Worm (Caenorhabditis elegans) whole organism, early embryonic: ENCODE results near the gene C10A4.13.

ENCODE experiments used
- B0310.2 ChIP-seq: sonication (generic microtip); optimal IDR thresholded peaks from 2 replicates; lab custom pipeline; 2016; ENCODE audit warnings: mild to moderate bottlenecking, missing genetic modification characterization, missing compliant biosample characterization
- F13C5.2 ChIP-seq: sonication (generic microtip); optimal IDR thresholded peaks from 2 replicates; lab custom pipeline; 2017; ENCODE audit warnings: mild to moderate bottlenecking, missing genetic modification characterization, inconsistent platforms, missing compliant biosample characterization
- aly-1 ChIP-seq: sonication (generic microtip); optimal IDR thresholded peaks from 2 replicates; lab custom pipeline; 2016; ENCODE audit warnings: missing genetic modification characterization, missing compliant biosample characterization
- ama-1 ChIP-seq: fragments of 150-350 bp; optimal IDR thresholded peaks from 2 replicates; lab custom pipeline; 2014
- ceh-13 ChIP-seq: fragments of 200-800 bp; sonication (Bioruptor generic); optimal IDR thresholded peaks from 2 replicates; lab custom pipeline; 2018; ENCODE audit warnings: mild to moderate bottlenecking, missing genetic modification characterization, missing compliant biosample characterization
- ceh-36 ChIP-seq: sonication (generic microtip); optimal IDR thresholded peaks from 2 replicates; lab custom pipeline; 2016; ENCODE audit warnings: missing genetic modification characterization, inconsistent platforms, missing compliant biosample characterization
- ets-7 ChIP-seq: sonication (generic microtip); optimal IDR thresholded peaks from 2 replicates; lab custom pipeline; 2016; ENCODE audit warnings: missing genotype, missing genetic modification characterization, missing compliant biosample characterization
- flt-1 ChIP-seq: fragments of 200-800 bp; sonication (Bioruptor generic); IDR thresholded peaks from 2 replicates; pipeline ENCODE4 v1.3.6; 2022; ENCODE audit warnings: missing genetic modification characterization, missing compliant biosample characterization
- hmbx-1 ChIP-seq: sonication (generic microtip); optimal IDR thresholded peaks from 2 replicates; lab custom pipeline; 2016; ENCODE audit warnings: mild to moderate bottlenecking, missing genetic modification characterization, missing compliant biosample characterization
- hmg-4 ChIP-seq: fragments of 200-800 bp; sonication (Bioruptor generic); optimal IDR thresholded peaks from 2 replicates; lab custom pipeline; 2018; ENCODE audit warnings: mild to moderate bottlenecking, missing genetic modification characterization, missing compliant biosample characterization
- hnd-1 ChIP-seq: sonication (generic microtip); optimal IDR thresholded peaks from 2 replicates; lab custom pipeline; 2016; ENCODE audit warnings: missing genetic modification characterization, missing compliant biosample characterization
- pes-1 ChIP-seq: fragments of 200-800 bp; sonication (Bioruptor generic); IDR thresholded peaks from 2 replicates; pipeline ENCODE4 v1.3.6; 2022; ENCODE audit warnings: missing genetic modification reagents, missing genetic modification characterization, missing compliant biosample characterization
- scrt-1 ChIP-seq: fragments of 200-800 bp; sonication (Bioruptor generic); IDR thresholded peaks from 2 replicates; pipeline ENCODE4 v1.3.6; 2022; ENCODE audit warnings: missing genetic modification characterization, missing compliant biosample characterization
- sea-1 ChIP-seq: fragments of 200-800 bp; sonication (Bioruptor generic); conservative IDR thresholded peaks from 2 replicates; pipeline ENCODE4 v1.3.6; 2022; ENCODE audit warnings: missing genetic modification characterization, missing compliant biosample characterization
- tbx-11 ChIP-seq: fragments of 200-800 bp; sonication (Bioruptor generic); IDR thresholded peaks from 2 replicates; pipeline ENCODE4 v1.3.6; 2022; ENCODE audit warnings: missing genetic modification characterization, missing compliant biosample characterization
- tbx-37 ChIP-seq: fragments of 200-800 bp; sonication (Bioruptor generic); conservative IDR thresholded peaks from 2 replicates; pipeline ENCODE4 v1.3.6; 2022; ENCODE audit warnings: missing genetic modification reagents, missing genetic modification characterization, missing compliant biosample characterization
- tra-4 ChIP-seq: sonication (generic microtip); optimal IDR thresholded peaks from 2 replicates; lab custom pipeline; 2017; ENCODE audit warnings: missing genetic modification characterization, missing compliant biosample characterization

C10A4.13 gene

DNA sequence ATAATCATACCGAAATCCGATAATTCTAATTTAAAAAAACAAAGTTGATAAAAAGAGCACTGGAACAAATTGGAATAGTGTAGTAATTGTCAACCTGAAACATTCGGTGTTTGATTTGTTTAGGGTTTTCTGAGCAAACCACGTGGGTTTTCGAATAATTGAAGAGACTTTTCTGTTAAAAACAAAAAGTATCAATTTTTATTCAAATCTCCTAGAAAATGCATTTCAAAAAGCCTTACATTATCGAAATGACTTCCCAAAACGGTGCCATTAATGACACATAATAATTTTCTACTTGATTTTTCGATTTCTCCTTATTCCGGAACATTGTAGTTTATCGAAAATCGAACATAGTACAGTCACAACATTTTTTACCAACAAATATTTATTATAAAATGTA is at the start of gene C10A4.13:
Gene C10A4.13 (minus strand): TSS at position 101 of the 400 bp plus-strand sequence.
- TF ChIP-seq scrt-1 (no peak), sea-1 (GFP tag; lab: Robert Waterston, UW) (no peak), hmbx-1 (tag; lab: Kevin White, UChicago) (no peak), ama-1 (lab: Kevin White, UChicago) (no peak), B0310.2 (tag; lab: Kevin White, UChicago) (no peak)

DNA sequence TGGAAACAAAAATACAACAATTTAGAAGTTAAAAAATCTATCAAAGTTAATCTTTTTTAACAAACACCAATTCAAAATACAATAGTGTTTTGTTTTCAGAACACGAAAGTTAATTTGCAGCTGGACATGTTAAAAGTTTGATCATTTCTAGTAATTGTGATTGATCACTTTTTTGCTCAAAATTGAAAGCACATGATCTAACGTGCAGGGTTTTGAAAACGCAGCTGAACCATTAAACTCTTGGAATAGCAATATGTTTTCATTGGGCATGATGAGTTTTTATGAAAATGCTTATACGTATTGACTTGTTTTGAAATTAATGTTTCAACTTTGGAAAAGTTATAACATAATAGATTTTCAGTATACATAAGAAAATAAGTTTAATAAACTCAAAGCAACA is 49.5 kb upstream of the C10A4.13 start:
- TF ChIP-seq tbx-11 (GFP tag; lab: Robert Waterston, UW) = no peak
- TF ChIP-seq pes-1 = no peak
- no peak for TF ChIP-seq hmg-4 (GFP tag; lab: Kevin White, UChicago)
- TF ChIP-seq tra-4 (tag; lab: Kevin White, UChicago) = no peak
- TF ChIP-seq ceh-36 (tag; lab: Kevin White, UChicago) = no peak
- TF ChIP-seq flt-1 = no peak
- no peak for TF ChIP-seq hmbx-1 (tag; lab: Kevin White, UChicago)
- TF ChIP-seq B0310.2 (tag; lab: Kevin White, UChicago) = no peak
- no peak for TF ChIP-seq ceh-13 (GFP tag; lab: Kevin White, UChicago)
- no peak for TF ChIP-seq aly-1 (tag; lab: Kevin White, UChicago)
- no peak for TF ChIP-seq sea-1 (GFP tag; lab: Robert Waterston, UW)
- no peak for TF ChIP-seq ama-1 (lab: Kevin White, UChicago)
- no peak for TF ChIP-seq scrt-1
- no peak for TF ChIP-seq tbx-37
- TF ChIP-seq hnd-1 (tag; lab: Kevin White, UChicago) = no peak
- TF ChIP-seq ets-7 (tag; lab: Kevin White, UChicago) = no peak
- TF ChIP-seq F13C5.2 (tag; lab: Kevin White, UChicago) = no peak

DNA sequence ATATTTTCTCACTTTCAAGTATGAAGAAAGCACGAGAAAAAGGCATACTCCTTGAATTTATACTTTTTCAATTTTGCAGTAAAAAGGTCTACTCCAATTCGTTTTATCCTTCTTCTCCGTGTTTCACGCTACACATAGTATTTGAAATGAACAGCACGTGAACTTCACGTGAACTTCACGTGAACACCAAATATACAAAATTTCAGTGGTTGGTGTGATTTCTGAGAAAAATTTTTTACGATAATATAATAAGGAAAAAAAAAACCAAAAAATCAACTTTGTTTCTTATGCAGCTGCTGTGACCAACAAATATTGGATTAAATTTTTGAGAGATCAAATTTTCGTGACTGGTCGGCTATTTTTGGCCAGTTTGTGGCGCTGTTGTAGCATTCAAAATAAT is 48.6 kb upstream of the C10A4.13 start:
- no peak for TF ChIP-seq tra-4 (tag; lab: Kevin White, UChicago)
- no peak for TF ChIP-seq scrt-1
- no peak for TF ChIP-seq hmbx-1 (tag; lab: Kevin White, UChicago)
- no peak for TF ChIP-seq ceh-13 (GFP tag; lab: Kevin White, UChicago)
- no peak for TF ChIP-seq sea-1 (GFP tag; lab: Robert Waterston, UW)
- TF ChIP-seq flt-1 = no peak

DNA sequence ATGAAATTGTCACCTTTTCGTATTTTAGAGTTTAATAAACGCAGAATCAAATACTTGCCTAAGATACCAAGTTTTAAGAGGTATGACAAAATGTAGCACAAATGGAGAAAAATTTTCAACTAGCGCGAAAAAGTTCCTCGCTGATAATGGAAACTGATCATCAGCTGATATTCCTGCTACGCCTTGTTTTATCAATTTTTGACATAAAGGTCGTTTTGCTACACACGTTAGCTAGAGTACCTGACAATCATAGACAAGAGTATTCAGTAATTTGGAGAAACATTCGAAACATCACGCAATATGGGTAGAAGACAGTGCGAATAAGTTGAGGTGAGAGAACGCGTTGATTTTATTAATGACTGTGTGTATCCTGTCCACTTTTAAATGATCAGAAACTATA is 47.9 kb upstream of the C10A4.13 start:
- no peak for TF ChIP-seq flt-1
- TF ChIP-seq pes-1 = no peak
- TF ChIP-seq aly-1 (tag; lab: Kevin White, UChicago) = no peak
- no peak for TF ChIP-seq F13C5.2 (tag; lab: Kevin White, UChicago)

DNA sequence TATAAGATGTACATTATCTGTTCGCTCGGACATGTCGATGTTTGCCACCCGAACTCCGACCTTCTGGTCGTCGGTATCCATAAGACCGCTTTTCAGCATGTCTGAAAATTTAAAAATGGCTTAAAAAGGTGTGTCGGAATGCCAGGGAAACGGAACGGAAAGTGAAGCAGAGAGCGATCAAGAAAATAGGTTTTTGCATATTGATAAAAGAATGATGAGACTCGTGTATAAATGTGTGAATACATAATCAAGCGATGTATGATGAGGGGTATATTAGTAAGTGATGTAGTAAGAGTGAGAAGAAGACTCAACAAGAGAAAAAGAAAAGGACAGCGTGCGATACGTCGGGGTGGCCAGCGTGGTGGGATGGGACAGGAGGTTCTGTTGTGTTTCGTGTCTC is 44.6 kb upstream of the C10A4.13 start, which contains the start of gene acl-12:
Gene acl-12 (minus strand): TSS at position 101 of the 400 bp plus-strand sequence.
- TF ChIP-seq sea-1 (GFP tag; lab: Robert Waterston, UW) = no peak

DNA sequence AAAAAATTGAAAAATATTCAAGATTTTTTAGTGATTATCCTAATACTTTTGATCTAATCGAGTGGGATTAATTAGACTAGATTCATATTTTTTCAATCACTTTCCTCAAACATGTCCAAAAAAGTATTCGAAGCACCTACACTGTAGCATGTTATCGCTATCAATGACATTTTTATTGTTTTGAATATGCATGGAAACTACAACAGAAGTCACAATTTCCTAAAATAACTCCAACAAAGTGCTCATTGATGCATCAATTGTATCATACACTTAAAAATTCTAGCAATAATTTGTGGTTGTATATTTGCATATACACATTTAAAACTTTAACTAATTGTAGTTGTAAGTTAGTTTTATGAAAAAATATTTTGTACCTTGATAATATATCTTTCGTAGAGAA is 42.3 kb upstream of the C10A4.13 start:
- no peak for TF ChIP-seq ceh-36 (tag; lab: Kevin White, UChicago)
- no peak for TF ChIP-seq B0310.2 (tag; lab: Kevin White, UChicago)

DNA sequence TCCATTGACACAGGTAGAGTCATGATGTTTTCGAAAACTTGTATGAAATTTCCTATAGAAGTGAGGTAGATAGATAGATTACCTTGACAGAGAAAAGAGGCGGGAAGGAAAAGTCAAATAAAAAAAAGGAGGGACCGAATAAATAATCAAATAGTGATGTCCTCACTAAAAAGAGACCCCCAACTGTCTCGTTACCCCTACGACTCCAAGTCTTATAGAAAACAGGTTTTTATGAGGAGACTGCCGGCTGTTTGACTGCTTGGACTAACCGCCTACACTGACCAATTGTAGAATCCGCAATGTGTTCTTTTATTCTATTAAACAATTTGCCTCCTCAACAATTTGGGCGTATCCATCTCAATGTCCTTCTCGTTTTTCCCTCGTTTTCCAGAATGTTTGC is 40.1 kb upstream of the C10A4.13 start, which contains the start of gene C01C10.2:
Gene C01C10.2 (minus strand): TSS at position 170 of the 400 bp plus-strand sequence.
- TF ChIP-seq flt-1 = no peak
- no peak for TF ChIP-seq hmbx-1 (tag; lab: Kevin White, UChicago)
- no peak for TF ChIP-seq hmg-4 (GFP tag; lab: Kevin White, UChicago)

DNA sequence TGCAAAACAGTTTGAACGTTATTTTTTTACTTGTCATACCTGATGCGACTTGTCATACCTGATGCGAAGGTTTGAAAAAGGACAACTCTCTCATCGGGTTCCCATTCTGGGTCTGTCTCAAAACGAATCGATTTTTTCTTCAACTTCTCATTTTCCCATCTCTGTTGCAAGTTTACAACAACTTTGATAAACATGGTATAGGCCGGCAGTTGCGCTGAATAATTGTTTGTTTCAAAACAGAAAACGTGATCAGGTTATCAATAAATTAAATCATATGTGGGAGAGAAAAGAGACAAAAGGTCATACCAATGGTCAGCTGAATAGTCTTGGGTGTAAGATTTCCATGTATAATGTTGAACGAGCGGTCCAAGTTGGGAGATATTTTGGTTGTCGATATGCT is 39.1 kb upstream of the C10A4.13 start:
- TF ChIP-seq ama-1 (lab: Kevin White, UChicago) = no peak
- TF ChIP-seq pes-1 = no peak
- no peak for TF ChIP-seq sea-1 (GFP tag; lab: Robert Waterston, UW)
- no peak for TF ChIP-seq ets-7 (tag; lab: Kevin White, UChicago)
- no peak for TF ChIP-seq tbx-37

DNA sequence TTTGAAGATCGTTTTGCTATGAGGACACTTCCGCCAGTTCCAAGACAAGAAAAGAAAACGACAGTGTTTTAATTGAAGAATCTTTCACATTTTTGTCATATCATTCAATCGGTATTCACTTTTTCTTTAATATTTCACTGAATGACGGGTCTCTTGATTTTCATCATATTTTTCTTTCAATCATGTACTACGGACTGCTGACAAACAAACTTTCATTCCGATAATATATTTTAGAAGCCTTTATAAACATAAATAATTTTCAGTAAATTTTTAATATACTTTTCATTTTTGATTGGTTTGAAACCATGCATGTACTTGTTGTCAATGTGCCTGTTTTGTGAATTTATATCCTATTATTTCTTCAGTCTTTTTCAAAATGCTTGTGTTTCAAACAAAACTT is 35.4 kb upstream of the C10A4.13 start, which contains the start of gene clc-5:
Gene clc-5 (plus strand): TSS at position 301 of the 400 bp plus-strand sequence.
- TF ChIP-seq tbx-37 (no peak), B0310.2 (tag; lab: Kevin White, UChicago) (no peak), tra-4 (tag; lab: Kevin White, UChicago) (no peak), ceh-36 (tag; lab: Kevin White, UChicago) (no peak), ets-7 (tag; lab: Kevin White, UChicago) (no peak), aly-1 (tag; lab: Kevin White, UChicago) (no peak), tbx-11 (GFP tag; lab: Robert Waterston, UW) (no peak), hnd-1 (tag; lab: Kevin White, UChicago) (no peak), hmbx-1 (tag; lab: Kevin White, UChicago) (no peak), flt-1 (no peak), pes-1 (no peak), F13C5.2 (tag; lab: Kevin White, UChicago) (no peak), hmg-4 (GFP tag; lab: Kevin White, UChicago) (no peak), sea-1 (GFP tag; lab: Robert Waterston, UW) (no peak), scrt-1 (no peak), ama-1 (lab: Kevin White, UChicago) (no peak), ceh-13 (GFP tag; lab: Kevin White, UChicago) (no peak)
